Worm (Caenorhabditis elegans): ENCODE data around the gene kbp-3.

The kbp-3 gene

ce11 chrII:14381450-14381849 is 8.4 kb downstream of the kbp-3 start, which contains the start of gene sdz-26:
Gene sdz-26 (plus strand): TSS chrII:14381750.
- TF ChIP-seq C16A3.4 (tag; optimal IDR thresholded peaks at IDR 0.05) (no peak), elt-3 (tag; optimal IDR thresholded peaks at IDR 0.05) (no peak), unc-30 (tag; optimal IDR thresholded peaks at IDR 0.05) (no peak), unc-130 (tag; optimal IDR thresholded peaks at IDR 0.05) (no peak), aha-1 (tag; optimal IDR thresholded peaks at IDR 0.05) (no peak), lir-3 (tag; optimal IDR thresholded peaks at IDR 0.05; ENCODE audit: poor library complexity) (no peak), tbx-2 (tag; optimal IDR thresholded peaks at IDR 0.05) (no peak), ceh-82 (tag; optimal IDR thresholded peaks at IDR 0.05) (no peak), fkh-10 (GFP tag; optimal IDR thresholded peaks at IDR 0.05) (no peak), tlp-1 (tag; optimal IDR thresholded peaks at IDR 0.05) (no peak), sup-37 (GFP tag; optimal IDR thresholded peaks at IDR 0.05) (no peak), ama-1 (optimal IDR thresholded peaks at IDR 0.05) (no peak), nhr-77 (tag; optimal IDR thresholded peaks at IDR 0.05) (no peak)

DNA sequence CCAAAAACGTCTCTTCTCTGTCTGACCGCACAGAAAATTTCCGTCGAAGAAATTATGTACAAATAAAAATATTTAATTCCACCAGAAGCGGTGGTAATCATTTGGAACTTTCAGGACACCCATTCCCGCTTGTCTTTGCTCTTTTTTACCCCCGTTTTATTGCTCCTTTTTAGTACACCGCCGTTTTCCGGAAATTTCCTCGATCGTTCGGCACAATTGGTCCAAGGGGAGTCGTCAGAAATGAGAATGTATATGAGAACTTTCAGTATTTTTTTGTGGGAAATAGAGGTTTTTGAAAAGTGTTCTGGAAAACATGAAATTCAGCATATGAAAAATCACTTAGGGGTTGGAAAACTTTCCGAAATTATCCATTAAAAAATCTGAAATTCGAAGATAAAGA is 9.1 kb downstream of the kbp-3 start:
- TF ChIP-seq hpl-2 (GFP tag; optimal IDR thresholded peaks at IDR 0.05) (no peak), sptf-1 (tag; optimal IDR thresholded peaks at IDR 0.05) (no peak), nhr-85 (tag) (peak; percentile 50), C04F5.9 (tag; optimal IDR thresholded peaks at IDR 0.05) (no peak), mef-2 (tag; optimal IDR thresholded peaks at IDR 0.05) (no peak), lin-35 (GFP tag; optimal IDR thresholded peaks at IDR 0.05) (no peak), ztf-4 (tag; optimal IDR thresholded peaks at IDR 0.05) (no peak)

ce11 chrII:14377796-14378195 is 12.1 kb downstream of the kbp-3 start, which contains the start of gene acr-20:
Gene acr-20 (minus strand): TSS chrII:14377896.
- TF ChIP-seq pag-3 (tag; optimal IDR thresholded peaks at IDR 0.05; ENCODE audit: borderline replicate concordance, insufficient read depth) (no peak), rnt-1 (tag; optimal IDR thresholded peaks at IDR 0.05) (no peak)

- TF ChIP-seq xbp-1 (tag; optimal IDR thresholded peaks at IDR 0.05) (no peak), nhr-237 (tag; optimal IDR thresholded peaks at IDR 0.05) (no peak), aly-2 (tag; optimal IDR thresholded peaks at IDR 0.05) (no peak)
These were observed 15.3 kb downstream of the kbp-3 start for ce11 chrII:14374594-14374993.

DNA sequence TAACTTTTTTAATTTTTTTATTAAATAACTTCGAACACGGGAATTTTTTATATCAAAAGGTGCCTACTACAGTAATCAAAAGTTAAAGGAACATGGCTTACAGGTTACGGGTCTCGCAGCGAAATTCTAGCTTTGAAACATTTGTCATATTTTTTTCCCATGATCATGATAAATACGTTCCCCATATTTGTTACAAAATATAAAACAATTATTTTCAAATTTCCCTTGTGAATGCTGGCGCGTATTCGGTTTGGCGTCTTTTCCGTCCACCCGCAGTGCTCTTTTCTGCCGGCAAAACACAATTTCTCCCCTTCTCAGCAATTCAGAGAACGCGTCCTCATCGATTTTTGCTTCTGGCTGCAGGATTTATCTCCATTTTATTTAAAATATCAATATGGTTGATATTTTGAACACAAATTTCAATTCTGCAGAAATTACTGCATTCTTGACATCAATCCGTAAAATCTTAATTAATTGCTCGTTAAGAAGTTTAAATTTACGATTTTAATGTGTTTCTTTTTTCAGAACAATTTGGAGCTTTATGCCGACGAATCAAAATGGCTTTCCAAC is 24.6 kb downstream of the kbp-3 start, which contains the start of gene imb-2:
Gene imb-2 (plus strand): TSS at position 520 of the 570 bp plus-strand sequence.
- TF ChIP-seq nhr-237 (tag; optimal IDR thresholded peaks at IDR 0.05), result no peak
- TF ChIP-seq zip-4 (GFP tag; optimal IDR thresholded peaks at IDR 0.05), result no peak
- peak; percentile 46 for TF ChIP-seq snu-23 (GFP tag; optimal IDR thresholded peaks at IDR 0.05)
- peak; percentile 4 for TF ChIP-seq tbx-2 (tag; optimal IDR thresholded peaks at IDR 0.05)
- no peak for TF ChIP-seq sup-37 (GFP tag; optimal IDR thresholded peaks at IDR 0.05)
- peak; percentile 58 for TF ChIP-seq lin-15B (tag; optimal IDR thresholded peaks at IDR 0.05)
- TF ChIP-seq nhr-12 (tag; optimal IDR thresholded peaks at IDR 0.05), result no peak
- TF ChIP-seq aha-1 (tag; optimal IDR thresholded peaks at IDR 0.05), result no peak
- no peak for TF ChIP-seq nhr-19 (GFP tag; conservative IDR thresholded peaks at IDR 0.05)
- TF ChIP-seq dpl-1 (GFP tag; optimal IDR thresholded peaks at IDR 0.05), result peak; percentile 60 to 83 (median 72)
- no peak for TF ChIP-seq unc-62 (GFP tag; optimal IDR thresholded peaks at IDR 0.05)
- TF ChIP-seq unc-30 (tag; optimal IDR thresholded peaks at IDR 0.05), result no peak
- no peak for TF ChIP-seq hpl-2 (GFP tag; optimal IDR thresholded peaks at IDR 0.05)
- TF ChIP-seq lin-35 (GFP tag; optimal IDR thresholded peaks at IDR 0.05), result peak; percentile 75 to 82
- no peak for TF ChIP-seq unc-130 (tag; optimal IDR thresholded peaks at IDR 0.05)
- TF ChIP-seq unc-86 (tag; optimal IDR thresholded peaks at IDR 0.05), result peak; percentile 33
- TF ChIP-seq xbp-1 (tag; optimal IDR thresholded peaks at IDR 0.05), result peak; percentile 9
- TF ChIP-seq ets-5 (GFP tag; IDR thresholded peaks at IDR 0.05), result no peak
- no peak for TF ChIP-seq blmp-1 (tag; optimal IDR thresholded peaks at IDR 0.05)
- no peak for TF ChIP-seq Y116A8C.19 (tag; optimal IDR thresholded peaks at IDR 0.05; ENCODE audit: borderline replicate concordance)
- TF ChIP-seq nhr-85 (tag), result peak; percentile 19
- no peak for TF ChIP-seq unc-98 (GFP tag; IDR thresholded peaks at IDR 0.05)
- TF ChIP-seq lin-39 (tag; optimal IDR thresholded peaks at IDR 0.05), result no peak
- peak; percentile 61 to 86 for TF ChIP-seq lsy-2 (tag; optimal IDR thresholded peaks at IDR 0.05)
- peak; percentile 9; the same call in 1 of the 2 replicates for TF ChIP-seq isw-1 (GFP tag; IDR thresholded peaks at IDR 0.05)
- no peak for TF ChIP-seq ceh-63 (GFP tag; optimal IDR thresholded peaks at IDR 0.05)
- peak; percentile 73 for TF ChIP-seq nhr-71 (tag; optimal IDR thresholded peaks at IDR 0.05)
- no peak for TF ChIP-seq skn-1 (tag; optimal IDR thresholded peaks at IDR 0.05)
- TF ChIP-seq C04F5.9 (tag; optimal IDR thresholded peaks at IDR 0.05), result no peak
- TF ChIP-seq ama-1 (optimal IDR thresholded peaks at IDR 0.05), result no peak
- TF ChIP-seq ztf-4 (tag; optimal IDR thresholded peaks at IDR 0.05), result no peak
- no peak for TF ChIP-seq mdl-1 (tag; optimal IDR thresholded peaks at IDR 0.05)
